Fruit fly (Drosophila melanogaster) whole organism, adult: ENCODE data around the gene CG5196.

ENCODE experiments used
- CG12768 ChIP-seq: fragments of 200-800 bp; sonication (Bioruptor generic); optimal IDR thresholded peaks from 2 replicates; lab custom pipeline; 2017; ENCODE audit warnings: missing biosample characterization, missing genetic modification characterization, mild to moderate bottlenecking, moderate library complexity, missing genetic modification reagents
- CG1620 ChIP-seq: fragments of 200-800 bp; sonication (Bioruptor generic); optimal IDR thresholded peaks from 2 replicates; lab custom pipeline; 2016; ENCODE audit warnings: missing biosample characterization, missing genetic modification characterization
- Hr96 ChIP-seq: fragments of 200-800 bp; sonication (Bioruptor generic); optimal IDR thresholded peaks from 2 replicates; lab custom pipeline; 2016; ENCODE audit warnings: missing biosample characterization, missing genetic modification characterization
- bab1 ChIP-seq: fragments of 200-800 bp; sonication (Bioruptor generic); optimal IDR thresholded peaks from 3 replicates; lab custom pipeline; 2019; ENCODE audit warnings: missing biosample characterization, mild to moderate bottlenecking, missing genetic modification characterization, moderate library complexity
- kay ChIP-seq: fragments of 200-800 bp; sonication (Bioruptor generic); peaks from one replicate; lab custom pipeline; 2016; ENCODE audit warnings: missing biosample characterization, missing genetic modification characterization, borderline replicate concordance
- pad ChIP-seq: fragments of 200-800 bp; sonication (Bioruptor generic); optimal IDR thresholded peaks from 3 replicates; lab custom pipeline; 2017; ENCODE audit warnings: missing biosample characterization, missing genetic modification characterization, mild to moderate bottlenecking, moderate library complexity, missing genetic modification reagents
- tj ChIP-seq: fragments of 200-800 bp; sonication (Bioruptor generic); optimal IDR thresholded peaks from 3 replicates; lab custom pipeline; 2017; ENCODE audit warnings: missing biosample characterization, mild to moderate bottlenecking, missing genetic modification characterization, moderate library complexity
- toe ChIP-seq: fragments of 200-800 bp; sonication (Bioruptor generic); optimal IDR thresholded peaks from 2 replicates; lab custom pipeline; 2016; ENCODE audit warnings: missing biosample characterization, missing genetic modification characterization

- TF ChIP-seq pad (no peak), CG1620 (GFP tag; lab: Kevin White, UChicago) (no peak), tj (GFP tag; lab: Kevin White, UChicago) (no peak), Hr96 (GFP tag; lab: Kevin White, UChicago) (no peak), kay (GFP tag; lab: Kevin White, UChicago) (no peak), bab1 (no peak), CG12768 (GFP tag; lab: Kevin White, UChicago) (no peak), toe (GFP tag; lab: Kevin White, UChicago) (no peak)
Observed at dm6 chr3R:12376828-12377227, 31.3 kb upstream of the CG5196 start, which contains the start of gene GstD6.
